Worm (Caenorhabditis elegans) whole organism, L1 larva: ENCODE results near the gene srw-1.
"Not testable (repeated sequence)": the region's sequence is repeated elsewhere in the genome, so short reads cannot be mapped to it uniquely, and the experiment has no call there.

ENCODE experiments used
- C04F5.9 ChIP-seq: sonication (generic microtip); optimal IDR thresholded peaks from 2 replicates; lab custom pipeline; 2016; ENCODE audit warnings: missing genetic modification characterization, missing compliant biosample characterization
- F16B12.6 ChIP-seq: fragments of 150-350 bp; optimal IDR thresholded peaks from 2 replicates; lab custom pipeline; 2014; ENCODE audit warnings: missing biosample characterization, missing genetic modification characterization
- ama-1 ChIP-seq: fragments of 150-350 bp; optimal IDR thresholded peaks from 2 replicates; lab custom pipeline; 2014
- ceh-8 ChIP-seq: fragments of 200-800 bp; sonication (Bioruptor generic); optimal IDR thresholded peaks from 2 replicates; lab custom pipeline; 2018; ENCODE audit warnings: mild to moderate bottlenecking, missing genetic modification characterization, moderate library complexity, missing compliant biosample characterization
- ceh-90 ChIP-seq: sonication (generic microtip); optimal IDR thresholded peaks from 2 replicates; lab custom pipeline; 2016; ENCODE audit warnings: missing genetic modification characterization, missing compliant biosample characterization
- dpl-1 ChIP-seq, 3 experiments: fragments of 150-350 bp in 2 of 3; sonication (generic microtip) in 1 of 3; optimal IDR thresholded peaks; 2 replicates each; lab custom pipeline; 2014 to 2017; ENCODE audit warnings: missing biosample characterization in 3 of 3, missing genetic modification characterization in 3 of 3, missing genetic modification reagents in 3 of 3
- efl-1 ChIP-seq, 4 experiments: fragments of 150-350 bp; optimal IDR thresholded peaks in 3 of 4; peaks in 1 of 4; 1 replicate in 1 of 4; 2 replicates in 3 of 4; lab custom pipeline; 2014; ENCODE audit warnings: missing biosample characterization in 2 of 4, missing genetic modification characterization in 2 of 4, missing genetic modification reagents in 2 of 4
- efl-3 ChIP-seq: fragments of 200-800 bp; sonication (Bioruptor generic); optimal IDR thresholded peaks from 2 replicates; lab custom pipeline; 2018; ENCODE audit warnings: mild to moderate bottlenecking, missing genetic modification characterization, missing compliant biosample characterization
- elt-2 ChIP-seq: sonication (generic microtip); optimal IDR thresholded peaks from 2 replicates; lab custom pipeline; 2016; ENCODE audit warnings: missing genetic modification characterization, mild to moderate bottlenecking, inconsistent platforms, missing compliant biosample characterization, missing genetic modification reagents
- fos-1 ChIP-seq: fragments of 150-350 bp; optimal IDR thresholded peaks from 2 replicates; lab custom pipeline; 2014; ENCODE audit warnings: missing biosample characterization, missing genetic modification characterization
- hlh-4 ChIP-seq: sonication (generic microtip); optimal IDR thresholded peaks from 2 replicates; lab custom pipeline; 2016; ENCODE audit warnings: mild to moderate bottlenecking, missing genetic modification characterization, missing compliant biosample characterization
- irx-1 ChIP-seq: sonication (generic microtip); optimal IDR thresholded peaks from 2 replicates; lab custom pipeline; 2016; ENCODE audit warnings: missing genetic modification characterization, missing compliant biosample characterization
- lin-35 ChIP-seq, 2 experiments: fragments of 150-350 bp; optimal IDR thresholded peaks; 2 replicates each; lab custom pipeline; 2014; ENCODE audit warnings: missing biosample characterization in 2 of 2, missing genetic modification characterization in 2 of 2, missing genetic modification reagents in 2 of 2
- lsy-2 ChIP-seq, 2 experiments: fragments of 150-350 bp; optimal IDR thresholded peaks; 2 replicates each; lab custom pipeline; 2014; ENCODE audit warnings: missing biosample characterization in 2 of 2, missing genetic modification characterization in 2 of 2
- mab-9 ChIP-seq: fragments of 200-800 bp; sonication (Bioruptor generic); IDR thresholded peaks from 2 replicates; pipeline ENCODE4 v1.3.6; 2022; ENCODE audit warnings: missing genetic modification reagents, missing genetic modification characterization, missing compliant biosample characterization
- nhr-11 ChIP-seq: fragments of 150-350 bp; optimal IDR thresholded peaks from 2 replicates; lab custom pipeline; 2014; ENCODE audit warnings: missing biosample characterization, missing genetic modification characterization
- nhr-28 ChIP-seq: fragments of 150-350 bp; optimal IDR thresholded peaks from 2 replicates; lab custom pipeline; 2014; ENCODE audit warnings: missing biosample characterization, missing genetic modification characterization
- nhr-76 ChIP-seq: sonication (generic microtip); optimal IDR thresholded peaks from 2 replicates; lab custom pipeline; 2017; ENCODE audit warnings: missing biosample characterization, missing genetic modification characterization
- nhr-77 ChIP-seq: fragments of 150-350 bp; optimal IDR thresholded peaks from 2 replicates; lab custom pipeline; 2014; ENCODE audit warnings: missing biosample characterization, missing genetic modification characterization
- nhr-85 ChIP-seq: sonication (generic microtip); peaks from one replicate; lab custom pipeline; 2016; ENCODE audit warnings: missing genetic modification characterization, inconsistent platforms, missing compliant biosample characterization
- pax-3 ChIP-seq: fragments of 200-800 bp; sonication (Bioruptor generic); optimal IDR thresholded peaks from 2 replicates; lab custom pipeline; 2018; ENCODE audit warnings: mild to moderate bottlenecking, missing genetic modification characterization, moderate library complexity, missing compliant biosample characterization
- pqm-1 ChIP-seq: sonication (generic microtip); optimal IDR thresholded peaks from 3 replicates; lab custom pipeline; 2017; ENCODE audit warnings: missing biosample characterization, missing genetic modification characterization
- rnt-1 ChIP-seq: sonication (generic microtip); optimal IDR thresholded peaks from 2 replicates; lab custom pipeline; 2016; ENCODE audit warnings: mild to moderate bottlenecking, missing genetic modification characterization, moderate library complexity, missing compliant biosample characterization
- skn-1 ChIP-seq: fragments of 150-350 bp; optimal IDR thresholded peaks from 2 replicates; lab custom pipeline; 2014; ENCODE audit warnings: missing biosample characterization, missing genetic modification characterization
- sptf-1 ChIP-seq: fragments of 150-350 bp; optimal IDR thresholded peaks from 2 replicates; lab custom pipeline; 2014; ENCODE audit warnings: missing biosample characterization, missing genetic modification characterization
- sup-37 ChIP-seq: fragments of 200-800 bp; sonication (Bioruptor generic); optimal IDR thresholded peaks from 2 replicates; lab custom pipeline; 2018; ENCODE audit warnings: mild to moderate bottlenecking, missing genetic modification characterization, missing compliant biosample characterization
- swsn-7 ChIP-seq: sonication (generic microtip); optimal IDR thresholded peaks from 2 replicates; lab custom pipeline; 2016; ENCODE audit warnings: missing genetic modification characterization, missing compliant biosample characterization
- tbx-2 ChIP-seq: sonication (generic microtip); optimal IDR thresholded peaks from 2 replicates; lab custom pipeline; 2016; ENCODE audit warnings: missing genetic modification characterization, missing compliant biosample characterization
- tlp-1 ChIP-seq: fragments of 150-350 bp; optimal IDR thresholded peaks from 2 replicates; lab custom pipeline; 2014; ENCODE audit warnings: missing biosample characterization, missing genetic modification characterization
- unc-130 ChIP-seq: fragments of 150-350 bp; optimal IDR thresholded peaks from 2 replicates; lab custom pipeline; 2017; ENCODE audit warnings: missing biosample characterization, missing genetic modification characterization, inconsistent platforms
- unc-86 ChIP-seq: sonication (generic microtip); optimal IDR thresholded peaks from 2 replicates; lab custom pipeline; 2016; ENCODE audit warnings: missing genetic modification characterization, missing compliant biosample characterization
- zip-4 ChIP-seq: fragments of 200-800 bp; sonication (Bioruptor generic); optimal IDR thresholded peaks from 2 replicates; lab custom pipeline; 2018; ENCODE audit warnings: mild to moderate bottlenecking, missing genetic modification characterization, moderate library complexity, missing compliant biosample characterization
- ztf-4 ChIP-seq: fragments of 150-350 bp; optimal IDR thresholded peaks from 2 replicates; lab custom pipeline; 2014; ENCODE audit warnings: missing biosample characterization, missing genetic modification characterization

srw-1 gene

ce11 chrV:15191971-15192370 lies 6.1 kb upstream of the srw-1 start:
- no peak for TF ChIP-seq pqm-1 (tag; lab: Kevin White, UChicago)
- no peak for TF ChIP-seq ama-1 (lab: Kevin White, UChicago)
- TF ChIP-seq hlh-4 (tag; lab: Kevin White, UChicago): no peak
- TF ChIP-seq C04F5.9 (tag; lab: Kevin White, UChicago): no peak
- TF ChIP-seq sup-37 (GFP tag; lab: Kevin White, UChicago): no peak
- no peak for TF ChIP-seq swsn-7 (tag; lab: Kevin White, UChicago)
- TF ChIP-seq zip-4 (GFP tag; lab: Kevin White, UChicago): no peak
- no peak for TF ChIP-seq unc-86 (tag; lab: Kevin White, UChicago)
- no peak for TF ChIP-seq fos-1 (tag; lab: Kevin White, UChicago)
- no peak for TF ChIP-seq tlp-1 (tag; lab: Kevin White, UChicago)
- no peak for TF ChIP-seq nhr-77 (tag; lab: Kevin White, UChicago)
- no peak for TF ChIP-seq mab-9
- no peak for TF ChIP-seq F16B12.6 (tag; lab: Kevin White, UChicago)
- no peak for TF ChIP-seq nhr-11
- TF ChIP-seq tbx-2 (tag; lab: Kevin White, UChicago): no peak
- no peak for TF ChIP-seq pax-3 (tag; lab: Kevin White, UChicago)
- no peak for TF ChIP-seq lsy-2 (tag; optimal IDR thresholded peaks at IDR 0.05; lab: Kevin White, UChicago)
- no peak for TF ChIP-seq nhr-76 (tag; lab: Kevin White, UChicago)
- no peak for TF ChIP-seq skn-1

- TF ChIP-seq efl-1 (optimal IDR thresholded peaks at IDR 0.05; lab: Kevin White, UChicago) (no peak), efl-1 (GFP tag; optimal IDR thresholded peaks at IDR 0.05 in 1 of 2; lab: Kevin White, UChicago) (peak in 1 of 2 experiments; percentile 16), sptf-1 (tag; lab: Kevin White, UChicago) (no peak), nhr-85 (tag; lab: Kevin White, UChicago) (peak; percentile 27), lin-35 (GFP tag; optimal IDR thresholded peaks at IDR 0.05; lab: Kevin White, UChicago) (peak in 1 of 2 experiments; percentile 33), elt-2 (peak; percentile 55)
- TF ChIP-seq, all 84 proteins: peak for 4
Observed at ce11 chrV:15192377-15192776, 5.7 kb upstream of the srw-1 start, which contains the start of gene plc-2. plc-2 (plus strand) TSS chrV:15192572.

- no peak for TF ChIP-seq unc-130 (tag; lab: Kevin White, UChicago)
- no peak for TF ChIP-seq ceh-8 (GFP tag; lab: Kevin White, UChicago)
- TF ChIP-seq ztf-4 (tag; lab: Kevin White, UChicago): no peak
- no peak for TF ChIP-seq efl-1 (optimal IDR thresholded peaks at IDR 0.05; lab: Kevin White, UChicago)
- peak in 1 of 2 experiments; percentile 51 for TF ChIP-seq efl-1 (GFP tag; optimal IDR thresholded peaks at IDR 0.05 in 1 of 2; lab: Kevin White, UChicago)
- no peak for TF ChIP-seq nhr-28 (tag; lab: Kevin White, UChicago)
Observed at ce11 chrV:15193909-15194308, 4.1 kb upstream of the srw-1 start, which contains the start of gene Y75B12B.13. Y75B12B.13 (minus strand) TSS chrV:15194009.

- TF ChIP-seq unc-130 (tag; lab: Kevin White, UChicago) (no peak), irx-1 (tag; lab: Kevin White, UChicago) (no peak), rnt-1 (tag; lab: Kevin White, UChicago) (no peak), ceh-90 (tag; lab: Kevin White, UChicago) (no peak), skn-1 (no peak), mab-9 (no peak), swsn-7 (tag; lab: Kevin White, UChicago) (no peak), dpl-1 (GFP tag; optimal IDR thresholded peaks at IDR 0.05; lab: Kevin White, UChicago) (no peak)
Observed at ce11 chrV:15199768-15200167, 1.7 kb downstream of the srw-1 start, which contains the start of gene Y75B12B.10. Y75B12B.10 (plus strand) TSS chrV:15200068.

ce11 chrV:15207681-15208080 lies 9.6 kb downstream of the srw-1 start, which contains the start of gene C41G6.12:
C41G6.12 (minus strand) TSS chrV:15207781.
- TF ChIP-seq swsn-7 (tag; lab: Kevin White, UChicago); efl-1 (optimal IDR thresholded peaks at IDR 0.05; lab: Kevin White, UChicago); efl-1 (GFP tag; optimal IDR thresholded peaks at IDR 0.05 in 1 of 2; lab: Kevin White, UChicago); efl-3 (GFP tag; lab: Kevin White, UChicago): not testable (repeated sequence)
